Worm (Caenorhabditis elegans) whole organism, early embryonic: ENCODE results near the gene F10C1.8.

Experiments
- B0310.2 ChIP-seq: sonication (generic microtip); optimal IDR thresholded peaks from 2 replicates; lab custom pipeline; 2016; ENCODE audit warnings: mild to moderate bottlenecking, missing genetic modification characterization, missing compliant biosample characterization
- aly-1 ChIP-seq: sonication (generic microtip); optimal IDR thresholded peaks from 2 replicates; lab custom pipeline; 2016; ENCODE audit warnings: missing genetic modification characterization, missing compliant biosample characterization
- ama-1 ChIP-seq: fragments of 150-350 bp; optimal IDR thresholded peaks from 2 replicates; lab custom pipeline; 2014
- ceh-13 ChIP-seq: fragments of 200-800 bp; sonication (Bioruptor generic); optimal IDR thresholded peaks from 2 replicates; lab custom pipeline; 2018; ENCODE audit warnings: mild to moderate bottlenecking, missing genetic modification characterization, missing compliant biosample characterization
- ceh-36 ChIP-seq: sonication (generic microtip); optimal IDR thresholded peaks from 2 replicates; lab custom pipeline; 2016; ENCODE audit warnings: missing genetic modification characterization, inconsistent platforms, missing compliant biosample characterization
- hmg-4 ChIP-seq: fragments of 200-800 bp; sonication (Bioruptor generic); optimal IDR thresholded peaks from 2 replicates; lab custom pipeline; 2018; ENCODE audit warnings: mild to moderate bottlenecking, missing genetic modification characterization, missing compliant biosample characterization
- hnd-1 ChIP-seq: sonication (generic microtip); optimal IDR thresholded peaks from 2 replicates; lab custom pipeline; 2016; ENCODE audit warnings: missing genetic modification characterization, missing compliant biosample characterization
- scrt-1 ChIP-seq: fragments of 200-800 bp; sonication (Bioruptor generic); IDR thresholded peaks from 2 replicates; pipeline ENCODE4 v1.3.6; 2022; ENCODE audit warnings: missing genetic modification characterization, missing compliant biosample characterization
- sea-1 ChIP-seq: fragments of 200-800 bp; sonication (Bioruptor generic); conservative IDR thresholded peaks from 2 replicates; pipeline ENCODE4 v1.3.6; 2022; ENCODE audit warnings: missing genetic modification characterization, missing compliant biosample characterization

DNA sequence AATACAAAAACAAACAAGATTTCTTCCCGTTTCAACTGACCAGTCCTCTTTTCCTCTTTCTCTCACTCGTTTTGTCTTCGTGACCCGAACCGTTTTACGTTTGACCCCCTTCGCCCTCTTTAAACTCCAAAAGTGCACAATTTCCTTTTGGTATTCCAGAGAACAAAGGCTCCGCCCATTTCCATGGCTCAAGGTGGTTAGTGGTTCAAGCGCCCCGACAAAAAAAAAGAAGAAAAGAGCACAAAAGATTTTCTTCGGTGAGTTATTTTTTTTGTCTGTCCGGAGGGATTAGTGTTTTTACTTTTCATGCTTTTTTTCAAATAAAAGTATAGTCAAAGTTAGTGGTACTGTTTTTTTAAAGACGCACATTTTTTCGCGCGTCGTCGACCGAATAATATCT is 46.7 kb upstream of the F10C1.8 start, which contains the start of gene osta-2:
- TF ChIP-seq aly-1 (no peak), ama-1 (lab: Kevin White, UChicago) (no peak), B0310.2 (tag; lab: Kevin White, UChicago) (no peak), scrt-1 (no peak), hmg-4 (GFP tag; lab: Kevin White, UChicago) (no peak), sea-1 (GFP tag; lab: Robert Waterston, UW) (no peak), ceh-36 (tag; lab: Kevin White, UChicago) (no peak), ceh-13 (GFP tag; lab: Kevin White, UChicago) (no peak), hnd-1 (tag; lab: Kevin White, UChicago) (no peak)
